Fruit fly (Drosophila melanogaster): ENCODE results near the gene SNF4Agamma.

The SNF4Agamma gene

dm6 chr3R:21204500-21205167, 64.1 kb downstream of the SNF4Agamma start (continued):
- no peak for TF ChIP-seq schlank (tag; optimal IDR thresholded peaks at IDR 0.05)
- TF ChIP-seq CG9817 (tag; optimal IDR thresholded peaks at IDR 0.05) = peak; percentile 66
- TF ChIP-seq pfk (GFP tag; optimal IDR thresholded peaks at IDR 0.05) = peak; percentile 92
- peak; percentile 89 for TF ChIP-seq pnt (GFP tag; optimal IDR thresholded peaks at IDR 0.05)
- TF ChIP-seq CG7357 (GFP tag; IDR thresholded peaks at IDR 0.05) = peak; percentile 68
- TF ChIP-seq Nf-YC (tag; optimal IDR thresholded peaks at IDR 0.05) = peak; percentile 5
- peak; percentile 37 for TF ChIP-seq Sry-δ (GFP tag; optimal IDR thresholded peaks at IDR 0.05)
- peak; percentile 75 for TF ChIP-seq Mes4 (GFP tag; optimal IDR thresholded peaks at IDR 0.05)
- no peak for TF ChIP-seq Doc3 (GFP tag; IDR thresholded peaks at IDR 0.05; ENCODE audit: partially characterized antibody)
- TF ChIP-seq CG7786 (GFP tag; optimal IDR thresholded peaks at IDR 0.05) = peak; percentile 55
- no peak for TF ChIP-seq al (GFP tag; IDR thresholded peaks at IDR 0.05)
- TF ChIP-seq CG31388 (GFP tag; optimal IDR thresholded peaks at IDR 0.05) = peak; percentile 58
- peak; percentile 45 for TF ChIP-seq Hand (GFP tag; optimal IDR thresholded peaks at IDR 0.05)
- no peak for TF ChIP-seq usp (GFP tag; optimal IDR thresholded peaks at IDR 0.05)
- TF ChIP-seq CG34376 (GFP tag; optimal IDR thresholded peaks at IDR 0.05) = no peak
- TF ChIP-seq kay (GFP tag; optimal IDR thresholded peaks at IDR 0.05) = peak; percentile 76
- peak; percentile 67 for TF ChIP-seq CG18599 (GFP tag; optimal IDR thresholded peaks at IDR 0.05)
- TF ChIP-seq Deaf1 (tag; optimal IDR thresholded peaks at IDR 0.05) = peak; percentile 61
- peak; percentile 86 for TF ChIP-seq gsb-n (tag; optimal IDR thresholded peaks at IDR 0.05)
- TF ChIP-seq CG17359 (tag; optimal IDR thresholded peaks at IDR 0.05) = peak; percentile 90
- TF ChIP-seq CG13424 (tag; optimal IDR thresholded peaks at IDR 0.05) = peak; percentile 90
- TF ChIP-seq MESR4 (GFP tag; optimal IDR thresholded peaks at IDR 0.05) = peak; percentile 4
- TF ChIP-seq sqz (GFP tag; optimal IDR thresholded peaks at IDR 0.05) = peak; percentile 37
- peak; percentile 55 for TF ChIP-seq CG1024 (GFP tag; IDR thresholded peaks at IDR 0.05)
- no peak for TF ChIP-seq C15 (GFP tag; IDR thresholded peaks at IDR 0.05)
- TF ChIP-seq luna (GFP tag; optimal IDR thresholded peaks at IDR 0.05) = peak; percentile 35
- peak; percentile 85 for TF ChIP-seq cato (GFP tag; optimal IDR thresholded peaks at IDR 0.05; ENCODE audit: borderline replicate concordance)
- no peak for TF ChIP-seq CkIIα-i1 (GFP tag; IDR thresholded peaks at IDR 0.05)
- peak; percentile 89 for TF ChIP-seq Ptx1 (GFP tag; IDR thresholded peaks at IDR 0.05)
- TF ChIP-seq CG13287 (GFP tag; IDR thresholded peaks at IDR 0.05; ENCODE audit: partially characterized antibody) = peak; percentile 50; the same call in 1 of the 2 replicates
- TF ChIP-seq CG10959 (GFP tag; IDR thresholded peaks at IDR 0.05) = peak; percentile 47; the same call in 1 of the 2 replicates
- TF ChIP-seq org-1 (GFP tag; optimal IDR thresholded peaks at IDR 0.05) = peak; percentile 88
- peak; percentile 85 for TF ChIP-seq shn (GFP tag; optimal IDR thresholded peaks at IDR 0.05)
- TF ChIP-seq gro (GFP tag; optimal IDR thresholded peaks at IDR 0.05) = no peak
- peak; percentile 69 for TF ChIP-seq Bteb2 (GFP tag; optimal IDR thresholded peaks at IDR 0.05)
- TF ChIP-seq CG7372 (GFP tag; IDR thresholded peaks at IDR 0.05) = peak; percentile 52
- TF ChIP-seq CG32767 (GFP tag; IDR thresholded peaks at IDR 0.05) = peak; percentile 80
- peak; percentile 48 for TF ChIP-seq HLH54F (GFP tag; optimal IDR thresholded peaks at IDR 0.05)
- peak; percentile 53 for TF ChIP-seq CG14441 (GFP tag; IDR thresholded peaks at IDR 0.05)
- TF ChIP-seq CG7271 (tag; optimal IDR thresholded peaks at IDR 0.05) = no peak
- TF ChIP-seq BtbVII (GFP tag; optimal IDR thresholded peaks at IDR 0.05) = peak; percentile 63
